Worm (Caenorhabditis elegans) whole organism, L2 larva: Measurements from ENCODE around the gene F52H2.1.
A peak's percentile ranks its signal among the peaks of the same experiment; 100 is the strongest.

Experiments used
- F13H6.1 ChIP-seq: sonication (generic microtip); optimal IDR thresholded peaks from 2 replicates; lab custom pipeline; 2016; ENCODE audit warnings: missing genetic modification characterization, missing compliant biosample characterization
- R02D3.7 ChIP-seq: fragments of 150-350 bp; optimal IDR thresholded peaks from 2 replicates; lab custom pipeline; 2014; ENCODE audit warnings: missing biosample characterization, missing genetic modification characterization
- Y55F3AM.14 ChIP-seq: fragments of 200-800 bp; sonication (Bioruptor generic); optimal IDR thresholded peaks from 2 replicates; lab custom pipeline; 2018; ENCODE audit warnings: mild to moderate bottlenecking, missing genetic modification characterization, missing compliant biosample characterization
- alr-1 ChIP-seq: fragments of 150-350 bp; optimal IDR thresholded peaks from 2 replicates; lab custom pipeline; 2014; ENCODE audit warnings: missing biosample characterization, missing genetic modification characterization
- aly-2 ChIP-seq: fragments of 150-350 bp; optimal IDR thresholded peaks from 2 replicates; lab custom pipeline; 2014; ENCODE audit warnings: missing biosample characterization, missing genetic modification characterization
- blmp-1 ChIP-seq: sonication (generic microtip); optimal IDR thresholded peaks from 2 replicates; lab custom pipeline; 2017; ENCODE audit warnings: missing genetic modification characterization, mild to moderate bottlenecking, missing compliant biosample characterization, antibody characterized with exemption, moderate library complexity; ENCODE audit not compliant: insufficient read depth
- ceh-16 ChIP-seq: fragments of 150-350 bp; optimal IDR thresholded peaks from 2 replicates; lab custom pipeline; 2014; ENCODE audit warnings: missing biosample characterization, missing genetic modification characterization
- ceh-82 ChIP-seq: fragments of 150-350 bp; optimal IDR thresholded peaks from 2 replicates; lab custom pipeline; 2014; ENCODE audit warnings: missing biosample characterization, missing genetic modification characterization
- crh-2 ChIP-seq: sonication (generic microtip); optimal IDR thresholded peaks from 2 replicates; lab custom pipeline; 2017; ENCODE audit warnings: missing biosample characterization, missing genetic modification characterization
- dmd-4 ChIP-seq: sonication (generic microtip); optimal IDR thresholded peaks from 2 replicates; lab custom pipeline; 2017; ENCODE audit warnings: missing biosample characterization, missing genetic modification characterization
- elt-1 ChIP-seq: fragments of 150-350 bp; optimal IDR thresholded peaks from 2 replicates; lab custom pipeline; 2014; ENCODE audit warnings: missing biosample characterization, missing genetic modification characterization
- fos-1 ChIP-seq: fragments of 150-350 bp; optimal IDR thresholded peaks from 2 replicates; lab custom pipeline; 2014; ENCODE audit warnings: missing biosample characterization, missing genetic modification characterization
- gmeb-1 ChIP-seq: fragments of 150-350 bp; optimal IDR thresholded peaks from 2 replicates; lab custom pipeline; 2014; ENCODE audit warnings: missing biosample characterization, missing genetic modification characterization
- lin-11 ChIP-seq: fragments of 150-350 bp; sonication (generic microtip); optimal IDR thresholded peaks from 2 replicates; lab custom pipeline; 2014; ENCODE audit warnings: missing biosample characterization, missing genetic modification characterization, inconsistent platforms, mixed read lengths
- lin-13 ChIP-seq: fragments of 150-350 bp; optimal IDR thresholded peaks from 2 replicates; lab custom pipeline; 2014; ENCODE audit warnings: missing biosample characterization, missing genetic modification reagents, missing genetic modification characterization
- lin-39 ChIP-seq: fragments of 150-350 bp; optimal IDR thresholded peaks from 2 replicates; lab custom pipeline; 2014; ENCODE audit warnings: missing biosample characterization, missing genetic modification reagents, missing genetic modification characterization
- mbf-1 ChIP-seq: sonication (generic microtip); optimal IDR thresholded peaks from 2 replicates; lab custom pipeline; 2017; ENCODE audit warnings: missing biosample characterization, missing genetic modification characterization
- nhr-12 ChIP-seq: fragments of 150-350 bp; optimal IDR thresholded peaks from 2 replicates; lab custom pipeline; 2014; ENCODE audit warnings: missing biosample characterization, missing genetic modification characterization
- nhr-129 ChIP-seq: fragments of 150-350 bp; optimal IDR thresholded peaks from 2 replicates; lab custom pipeline; 2014; ENCODE audit warnings: missing biosample characterization, missing genetic modification characterization
- nhr-23 ChIP-seq: fragments of 150-350 bp; optimal IDR thresholded peaks from 2 replicates; lab custom pipeline; 2014; ENCODE audit warnings: missing biosample characterization, missing genetic modification reagents, missing genetic modification characterization
- nhr-237 ChIP-seq: fragments of 150-350 bp; optimal IDR thresholded peaks from 2 replicates; lab custom pipeline; 2014; ENCODE audit warnings: missing biosample characterization, missing genetic modification characterization
- nhr-25 ChIP-seq: fragments of 150-350 bp; sonication (generic microtip); optimal IDR thresholded peaks from 3 replicates; lab custom pipeline; 2014; ENCODE audit warnings: missing biosample characterization, missing genetic modification characterization
- sem-4 ChIP-seq: fragments of 150-350 bp; optimal IDR thresholded peaks from 2 replicates; lab custom pipeline; 2014; ENCODE audit warnings: missing biosample characterization, missing genetic modification reagents, missing genetic modification characterization
- sma-3 ChIP-seq: sonication (generic microtip); optimal IDR thresholded peaks from 2 replicates; lab custom pipeline; 2016; ENCODE audit warnings: missing genetic modification reagents, missing genetic modification characterization, missing compliant biosample characterization
- sma-9 ChIP-seq, 2 experiments: fragments of 150-350 bp in 1 of 2; sonication (generic microtip) in 1 of 2; optimal IDR thresholded peaks; 2 replicates each; lab custom pipeline; 2014 to 2016; ENCODE audit warnings: missing genetic modification characterization in 2 of 2, mild to moderate bottlenecking in 1 of 2, missing biosample characterization in 1 of 2, missing compliant biosample characterization in 1 of 2, missing genetic modification reagents in 1 of 2, moderate library complexity in 1 of 2
- snpc-4 ChIP-seq: fragments of 150-350 bp; optimal IDR thresholded peaks from 2 replicates; lab custom pipeline; 2014; ENCODE audit warnings: missing biosample characterization, missing genetic modification characterization
- unc-39 ChIP-seq: fragments of 150-350 bp; optimal IDR thresholded peaks from 2 replicates; lab custom pipeline; 2014; ENCODE audit warnings: missing biosample characterization, missing genetic modification characterization
- zag-1 ChIP-seq: fragments of 150-350 bp; optimal IDR thresholded peaks from 2 replicates; lab custom pipeline; 2014; ENCODE audit warnings: missing biosample characterization, missing genetic modification characterization
- ztf-1 ChIP-seq: fragments of 200-800 bp; sonication (Bioruptor generic); conservative IDR thresholded peaks from 2 replicates; pipeline ENCODE4 v1.3.6; 2022; ENCODE audit warnings: missing genetic modification characterization, missing compliant biosample characterization

Gene F52H2.1

ce11 chrX:2564047-2564446, 8.9 kb upstream of the F52H2.1 start, which contains the start of gene dhcr-24:
Gene dhcr-24 (minus strand): TSS chrX:2564147.
- TF ChIP-seq alr-1 (tag; lab: Kevin White, UChicago) (no peak), Y55F3AM.14 (GFP tag; lab: Kevin White, UChicago) (no peak)

- peak; percentile 77 for TF ChIP-seq fos-1 (tag; lab: Kevin White, UChicago)
- TF ChIP-seq R02D3.7 (tag; lab: Kevin White, UChicago) = no peak
- no peak for TF ChIP-seq nhr-23 (tag; lab: Kevin White, UChicago)
- TF ChIP-seq mbf-1 (tag; lab: Kevin White, UChicago) = no peak
- no peak for TF ChIP-seq nhr-12
- TF ChIP-seq, all 48 proteins: peak for 1
Observed at ce11 chrX:2565308-2565773, 7.6 kb upstream of the F52H2.1 start, which contains the start of gene F52H2.15. Gene F52H2.15 (plus strand): TSS chrX:2565358.

DNA sequence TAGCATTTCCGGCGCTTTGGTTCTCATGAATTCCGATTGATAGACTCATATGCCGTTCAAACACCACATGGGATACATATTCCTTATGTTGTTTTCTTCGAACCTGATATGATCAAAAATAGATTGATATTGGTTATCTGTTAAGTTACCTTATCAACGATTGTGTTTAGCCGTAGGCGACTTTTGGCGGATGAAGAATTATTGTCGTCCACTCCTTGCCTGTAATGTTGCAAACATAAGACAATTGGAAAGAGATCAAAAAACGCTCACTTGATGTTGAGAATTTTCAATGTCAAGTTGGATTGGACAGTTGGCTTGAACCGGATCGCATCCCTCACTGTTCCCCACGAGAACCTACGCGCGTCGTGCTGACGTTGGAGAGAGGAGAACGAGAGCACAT, 5.1 kb upstream of the F52H2.1 start:
- peak; percentile 28 for TF ChIP-seq sma-9 (GFP tag; optimal IDR thresholded peaks at IDR 0.05; lab: Kevin White, UChicago)
- TF ChIP-seq sma-9 (tag; optimal IDR thresholded peaks at IDR 0.05; lab: Kevin White, UChicago) = no peak
- no peak for TF ChIP-seq lin-13 (GFP tag; lab: Kevin White, UChicago)
- TF ChIP-seq blmp-1 (tag; lab: Kevin White, UChicago) = no peak
- no peak for TF ChIP-seq nhr-237 (tag; lab: Kevin White, UChicago)
- TF ChIP-seq ztf-1 = no peak
- TF ChIP-seq ceh-16 (tag; lab: Kevin White, UChicago) = no peak

DNA sequence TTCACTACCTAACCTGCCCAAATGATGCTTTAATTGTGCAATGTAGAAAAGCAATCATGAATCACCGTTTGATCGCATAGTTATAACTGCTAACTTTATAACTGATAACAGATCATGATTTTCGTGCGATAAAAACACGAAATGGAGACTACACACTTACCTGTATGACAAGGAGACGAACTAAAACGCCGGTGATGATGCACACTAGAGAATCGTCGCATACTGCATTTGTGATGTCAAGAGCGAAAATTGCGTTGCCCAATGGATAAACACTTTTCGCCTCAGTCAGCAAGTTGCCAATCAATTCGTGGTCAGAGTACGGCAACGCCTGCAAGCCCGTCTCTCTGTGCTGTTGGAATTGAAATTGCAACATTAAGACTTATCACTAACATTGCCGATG, 3.9 kb upstream of the F52H2.1 start:
- peak; percentile 99 for TF ChIP-seq fos-1 (tag; lab: Kevin White, UChicago)
- no peak for TF ChIP-seq snpc-4 (tag; lab: Kevin White, UChicago)
- no peak for TF ChIP-seq R02D3.7 (tag; lab: Kevin White, UChicago)
- TF ChIP-seq sma-9 (GFP tag; optimal IDR thresholded peaks at IDR 0.05; lab: Kevin White, UChicago) = peak; percentile 60
- no peak for TF ChIP-seq sma-9 (tag; optimal IDR thresholded peaks at IDR 0.05; lab: Kevin White, UChicago)
- peak; percentile 57 for TF ChIP-seq nhr-129
- peak; percentile 46 for TF ChIP-seq F13H6.1
- no peak for TF ChIP-seq aly-2 (tag; lab: Kevin White, UChicago)
- TF ChIP-seq gmeb-1 (tag; lab: Kevin White, UChicago) = peak; percentile 26
- TF ChIP-seq ceh-82 = no peak
- TF ChIP-seq crh-2 (tag; lab: Kevin White, UChicago) = peak; percentile 40

ce11 chrX:2577442-2577841, 4.5 kb downstream of the F52H2.1 start, which contains the start of gene ttr-42:
Gene ttr-42 (plus strand): TSS chrX:2577742.
- TF ChIP-seq F13H6.1 (no peak), zag-1 (tag; lab: Kevin White, UChicago) (no peak), ceh-16 (tag; lab: Kevin White, UChicago) (no peak), sma-3 (no peak), gmeb-1 (tag; lab: Kevin White, UChicago) (no peak), sem-4 (tag; lab: Kevin White, UChicago) (no peak), elt-1 (tag; lab: Kevin White, UChicago) (no peak)
- TF ChIP-seq, all 48 proteins: peak for 0

DNA sequence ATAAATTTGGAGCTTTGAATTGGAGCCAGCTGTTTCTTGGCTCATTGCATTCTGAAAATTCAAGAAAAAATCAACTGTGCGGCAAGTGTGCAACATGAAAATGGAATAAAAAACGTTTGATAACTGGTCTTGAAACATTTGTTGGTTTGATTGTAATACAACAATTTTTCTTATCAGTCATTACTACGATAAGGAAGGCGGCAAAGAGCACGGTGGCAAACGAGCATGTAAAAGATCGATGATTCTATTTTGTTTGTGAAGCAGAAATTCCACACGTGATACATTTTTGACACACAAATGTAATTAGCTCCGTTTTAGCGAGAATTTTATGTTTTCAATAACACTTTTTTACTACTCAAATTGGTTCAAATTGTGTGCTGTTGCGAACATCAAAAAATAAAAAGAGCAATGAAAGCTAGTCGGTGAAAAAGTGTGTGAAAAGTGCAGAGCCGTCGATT, 7.7 kb downstream of the F52H2.1 start, which contains the start of gene H01M10.1:
H01M10.1 (minus strand) TSS at position 51 of the 458 bp plus-strand sequence.
- TF ChIP-seq R02D3.7 (tag; lab: Kevin White, UChicago) (no peak), lin-11 (no peak), sma-9 (GFP tag; optimal IDR thresholded peaks at IDR 0.05; lab: Kevin White, UChicago) (peak; percentile 66), sma-9 (tag; optimal IDR thresholded peaks at IDR 0.05; lab: Kevin White, UChicago) (no peak), crh-2 (tag; lab: Kevin White, UChicago) (peak; percentile 66), fos-1 (tag; lab: Kevin White, UChicago) (peak; percentile 76), gmeb-1 (tag; lab: Kevin White, UChicago) (peak; percentile 45), elt-1 (tag; lab: Kevin White, UChicago) (no peak), F13H6.1 (peak; percentile 21), lin-13 (GFP tag; lab: Kevin White, UChicago) (no peak)

- TF ChIP-seq dmd-4 (tag; lab: Kevin White, UChicago) (no peak), crh-2 (tag; lab: Kevin White, UChicago) (peak; percentile 33), zag-1 (tag; lab: Kevin White, UChicago) (no peak), nhr-25 (tag; lab: Kevin White, UChicago) (peak; percentile 66), blmp-1 (tag; lab: Kevin White, UChicago) (peak; percentile 39), nhr-129 (peak; percentile 44), unc-39 (no peak), lin-39 (tag; lab: Kevin White, UChicago) (no peak), sma-3 (peak; percentile 13), sma-9 (GFP tag; optimal IDR thresholded peaks at IDR 0.05; lab: Kevin White, UChicago) (peak; percentile 40), sma-9 (tag; optimal IDR thresholded peaks at IDR 0.05; lab: Kevin White, UChicago) (no peak)
- TF ChIP-seq, all 48 proteins: peak for 6
Observed at ce11 chrX:2581828-2582589, 9.1 kb downstream of the F52H2.1 start.
